Worm (Caenorhabditis elegans): ENCODE results near the gene Y77E11A.8.

ce11 chrIV:1420603-1421002, 4.3 kb downstream of the Y77E11A.8 start, which contains the start of gene jtr-1:
- no peak for TF ChIP-seq F13H6.1 (tag; optimal IDR thresholded peaks at IDR 0.05)
- no peak for TF ChIP-seq ama-1 (optimal IDR thresholded peaks at IDR 0.05)
- TF ChIP-seq ceh-6 (GFP tag; optimal IDR thresholded peaks at IDR 0.05) = no peak
- no peak for TF ChIP-seq pag-3 (tag; optimal IDR thresholded peaks at IDR 0.05; ENCODE audit: borderline replicate concordance)
- no peak for TF ChIP-seq pqm-1 (tag; optimal IDR thresholded peaks at IDR 0.05)
- TF ChIP-seq pha-4 (tag; optimal IDR thresholded peaks at IDR 0.05) = no peak
- no peak for TF ChIP-seq nfya-1 (tag; optimal IDR thresholded peaks at IDR 0.05)
- no peak for TF ChIP-seq unc-86 (tag; optimal IDR thresholded peaks at IDR 0.05)
- no peak for TF ChIP-seq C08G9.2 (tag; optimal IDR thresholded peaks at IDR 0.05)
- no peak for TF ChIP-seq elt-2 (tag; optimal IDR thresholded peaks at IDR 0.05)
- no peak for TF ChIP-seq K09A11.1 (tag; optimal IDR thresholded peaks at IDR 0.05; ENCODE audit: insufficient read depth)

Data from whole organism, late embryonic.